Fruit fly (Drosophila melanogaster): ENCODE results near the gene wor.

- no peak for TF ChIP-seq pan (optimal IDR thresholded peaks at IDR 0.05)
- TF ChIP-seq psq (optimal IDR thresholded peaks at IDR 0.05): no peak
- no peak for TF ChIP-seq usp (GFP tag; optimal IDR thresholded peaks at IDR 0.05)
These were observed 36.4 kb downstream of the wor start for dm6 chr2L:15388980-15389379.
